Worm (Caenorhabditis elegans) whole organism, early embryonic: ENCODE measurements around the gene F20A1.6.

Source experiments
- B0310.2 ChIP-seq: sonication (generic microtip); optimal IDR thresholded peaks from 2 replicates; lab custom pipeline; 2016; ENCODE audit warnings: mild to moderate bottlenecking, missing genetic modification characterization, missing compliant biosample characterization
- F13C5.2 ChIP-seq: sonication (generic microtip); optimal IDR thresholded peaks from 2 replicates; lab custom pipeline; 2017; ENCODE audit warnings: mild to moderate bottlenecking, missing genetic modification characterization, inconsistent platforms, missing compliant biosample characterization
- ama-1 ChIP-seq: fragments of 150-350 bp; optimal IDR thresholded peaks from 2 replicates; lab custom pipeline; 2014
- ceh-36 ChIP-seq: sonication (generic microtip); optimal IDR thresholded peaks from 2 replicates; lab custom pipeline; 2016; ENCODE audit warnings: missing genetic modification characterization, inconsistent platforms, missing compliant biosample characterization
- ets-7 ChIP-seq: sonication (generic microtip); optimal IDR thresholded peaks from 2 replicates; lab custom pipeline; 2016; ENCODE audit warnings: missing genotype, missing genetic modification characterization, missing compliant biosample characterization
- flt-1 ChIP-seq: fragments of 200-800 bp; sonication (Bioruptor generic); IDR thresholded peaks from 2 replicates; pipeline ENCODE4 v1.3.6; 2022; ENCODE audit warnings: missing genetic modification characterization, missing compliant biosample characterization
- hmg-4 ChIP-seq: fragments of 200-800 bp; sonication (Bioruptor generic); optimal IDR thresholded peaks from 2 replicates; lab custom pipeline; 2018; ENCODE audit warnings: mild to moderate bottlenecking, missing genetic modification characterization, missing compliant biosample characterization
- pes-1 ChIP-seq: fragments of 200-800 bp; sonication (Bioruptor generic); IDR thresholded peaks from 2 replicates; pipeline ENCODE4 v1.3.6; 2022; ENCODE audit warnings: missing genetic modification reagents, missing genetic modification characterization, missing compliant biosample characterization
- tbx-11 ChIP-seq: fragments of 200-800 bp; sonication (Bioruptor generic); IDR thresholded peaks from 2 replicates; pipeline ENCODE4 v1.3.6; 2022; ENCODE audit warnings: missing genetic modification characterization, missing compliant biosample characterization

- no peak for TF ChIP-seq ets-7
- no peak for TF ChIP-seq pes-1 (GFP tag; lab: Robert Waterston, UW)
- no peak for TF ChIP-seq ama-1
- TF ChIP-seq ceh-36 (tag; lab: Kevin White, UChicago): no peak
- TF ChIP-seq flt-1 (GFP tag; lab: Robert Waterston, UW): no peak
- no peak for TF ChIP-seq F13C5.2 (tag; lab: Kevin White, UChicago)
- TF ChIP-seq tbx-11 (GFP tag; lab: Robert Waterston, UW): no peak
- TF ChIP-seq hmg-4: no peak
- no peak for TF ChIP-seq B0310.2 (tag; lab: Kevin White, UChicago)
These were observed 17.5 kb downstream of the F20A1.6 start, which contains the start of gene C33G8.2 for ce11 chrV:7009461-7009860.
